Fruit fly (Drosophila melanogaster) whole organism, embryonic: ENCODE measurements around the gene Notum.

Experiments used
- Adf1 ChIP-seq: fragments of 200-800 bp; sonication (Bioruptor generic); IDR thresholded peaks from 2 replicates; pipeline ENCODE4 v1.3.6; 2022; ENCODE audit warnings: missing biosample characterization, missing genetic modification characterization
- Bteb2 ChIP-seq: fragments of 200-800 bp; sonication (Bioruptor generic); optimal IDR thresholded peaks from 2 replicates; lab custom pipeline; 2016; ENCODE audit warnings: missing biosample characterization, missing genetic modification characterization
- CG10654 ChIP-seq: fragments of 200-800 bp; sonication (Bioruptor generic); optimal IDR thresholded peaks from 2 replicates; lab custom pipeline; 2016; ENCODE audit warnings: missing biosample characterization, missing genetic modification characterization
- CG11696 ChIP-seq: fragments of 200-800 bp; sonication (Bioruptor generic); IDR thresholded peaks from 2 replicates; pipeline ENCODE4 v1.3.6; 2022; ENCODE audit warnings: missing biosample characterization, missing genetic modification characterization
- CG12104 ChIP-seq: fragments of 200-800 bp; sonication (Bioruptor generic); optimal IDR thresholded peaks from 3 replicates; lab custom pipeline; 2016; ENCODE audit warnings: missing biosample characterization, missing genetic modification characterization
- CG12236 ChIP-seq: fragments of 200-800 bp; sonication (Bioruptor generic); optimal IDR thresholded peaks from 2 replicates; lab custom pipeline; 2016; ENCODE audit warnings: missing biosample characterization, missing genetic modification characterization
- CG13624 ChIP-seq: fragments of 200-800 bp; sonication (Bioruptor generic); optimal IDR thresholded peaks from 2 replicates; lab custom pipeline; 2016; ENCODE audit warnings: missing biosample characterization, missing genetic modification characterization
- CG14860 ChIP-seq: fragments of 200-800 bp; sonication (Bioruptor generic); IDR thresholded peaks from 3 replicates; pipeline ENCODE4 v1.3.6; 2022; ENCODE audit warnings: missing biosample characterization, missing genetic modification characterization; ENCODE audit not compliant: partially characterized antibody
- CG15479 ChIP-seq: fragments of 200-800 bp; sonication (Bioruptor generic); optimal IDR thresholded peaks from 3 replicates; lab custom pipeline; 2019; ENCODE audit warnings: missing biosample characterization, mild to moderate bottlenecking, missing genetic modification characterization, moderate library complexity
- CG1647 ChIP-seq: fragments of 200-800 bp; sonication (Bioruptor generic); optimal IDR thresholded peaks from 3 replicates; lab custom pipeline; 2016; ENCODE audit warnings: missing biosample characterization, missing genetic modification characterization
- CG16815 ChIP-seq: fragments of 200-800 bp; sonication (Bioruptor generic); optimal IDR thresholded peaks from 3 replicates; lab custom pipeline; 2017; ENCODE audit warnings: missing biosample characterization, mild to moderate bottlenecking, missing genetic modification characterization
- CG17361 ChIP-seq: fragments of 200-800 bp; sonication (Bioruptor generic); IDR thresholded peaks from 3 replicates; pipeline ENCODE4 v1.3.6; 2022; ENCODE audit warnings: missing biosample characterization, missing genetic modification characterization
- CG2875 ChIP-seq: fragments of 200-800 bp; sonication (Bioruptor generic); optimal IDR thresholded peaks from 2 replicates; lab custom pipeline; 2017; ENCODE audit warnings: missing biosample characterization, mild to moderate bottlenecking, missing genetic modification characterization, missing genetic modification reagents
- CG30403 ChIP-seq: fragments of 200-800 bp; sonication (Bioruptor generic); optimal IDR thresholded peaks from 3 replicates; lab custom pipeline; 2016; ENCODE audit warnings: missing biosample characterization, missing genetic modification characterization
- CG31388 ChIP-seq: fragments of 200-800 bp; sonication (Bioruptor generic); optimal IDR thresholded peaks from 2 replicates; lab custom pipeline; 2016; ENCODE audit warnings: missing biosample characterization, missing genetic modification characterization
- CG43689 ChIP-seq: fragments of 200-800 bp; sonication (Bioruptor generic); IDR thresholded peaks from 2 replicates; pipeline ENCODE4 v1.3.6; 2022; ENCODE audit warnings: missing biosample characterization, missing genetic modification characterization
- CG7271 ChIP-seq: fragments of 200-800 bp; sonication (Bioruptor generic); optimal IDR thresholded peaks from 2 replicates; lab custom pipeline; 2018; ENCODE audit warnings: missing biosample characterization, mild to moderate bottlenecking, missing genetic modification characterization, moderate library complexity
- CG7963 ChIP-seq: fragments of 200-800 bp; sonication (Bioruptor generic); IDR thresholded peaks from 3 replicates; pipeline ENCODE4 v1.3.6; 2022; ENCODE audit warnings: missing biosample characterization, missing genetic modification characterization; ENCODE audit not compliant: partially characterized antibody
- CG9876 ChIP-seq: fragments of 200-800 bp; sonication (Bioruptor generic); optimal IDR thresholded peaks from 2 replicates; lab custom pipeline; 2016; ENCODE audit warnings: missing biosample characterization, missing genetic modification characterization
- CHES-1-like ChIP-seq: fragments of 200-800 bp; sonication (Bioruptor generic); optimal IDR thresholded peaks from 2 replicates; lab custom pipeline; 2016; ENCODE audit warnings: missing biosample characterization, missing genetic modification characterization
- CkIIα-i1 ChIP-seq: fragments of 200-800 bp; sonication (Bioruptor generic); IDR thresholded peaks from 2 replicates; pipeline ENCODE4 v1.3.6; 2022; ENCODE audit warnings: missing biosample characterization, missing genetic modification characterization
- Drgx ChIP-seq: fragments of 200-800 bp; sonication (Bioruptor generic); IDR thresholded peaks from 2 replicates; pipeline ENCODE4 v1.3.6; 2022; ENCODE audit warnings: missing biosample characterization, missing genetic modification characterization
- Lim3 ChIP-seq: fragments of 200-800 bp; sonication (Bioruptor generic); IDR thresholded peaks from 2 replicates; pipeline ENCODE4 v1.3.6; 2022; ENCODE audit warnings: missing biosample characterization, missing genetic modification characterization
- Max ChIP-seq: fragments of 200-800 bp; sonication (Bioruptor generic); optimal IDR thresholded peaks from 2 replicates; lab custom pipeline; 2016; ENCODE audit warnings: missing biosample characterization, mild to moderate bottlenecking, missing genetic modification characterization
- Nf-YB ChIP-seq: fragments of 200-800 bp; sonication (Bioruptor generic); optimal IDR thresholded peaks from 3 replicates; lab custom pipeline; 2019; ENCODE audit warnings: missing biosample characterization, mild to moderate bottlenecking, missing genetic modification characterization, moderate library complexity
- Oaz ChIP-seq: fragments of 200-800 bp; sonication (Bioruptor generic); IDR thresholded peaks from 2 replicates; pipeline ENCODE4 v1.3.6; 2022; ENCODE audit warnings: missing biosample characterization, missing genetic modification characterization
- Pdp1 ChIP-seq, 2 experiments: fragments of 200-800 bp; sonication (Bioruptor generic); optimal IDR thresholded peaks; 3 replicates each; lab custom pipeline; 2016; ENCODE audit warnings: missing biosample characterization in 2 of 2, missing genetic modification characterization in 2 of 2, mild to moderate bottlenecking in 1 of 2, moderate library complexity in 1 of 2
- Rfx ChIP-seq: fragments of 200-800 bp; sonication (Bioruptor generic); IDR thresholded peaks from 2 replicates; pipeline ENCODE4 v1.3.6; 2022; ENCODE audit warnings: missing biosample characterization, missing genetic modification characterization
- Sox102F ChIP-seq: fragments of 200-800 bp; sonication (Bioruptor generic); optimal IDR thresholded peaks from 2 replicates; lab custom pipeline; 2018; ENCODE audit warnings: missing biosample characterization, mild to moderate bottlenecking, missing genetic modification characterization, moderate library complexity
- Spps ChIP-seq: fragments of 200-800 bp; sonication (Bioruptor generic); optimal IDR thresholded peaks from 2 replicates; lab custom pipeline; 2018; ENCODE audit warnings: missing biosample characterization, mild to moderate bottlenecking, missing genetic modification characterization
- Sry-β ChIP-seq: fragments of 200-800 bp; sonication (Bioruptor generic); optimal IDR thresholded peaks from 2 replicates; lab custom pipeline; 2018; ENCODE audit warnings: missing biosample characterization, mild to moderate bottlenecking, missing genetic modification characterization, moderate library complexity
- TFAM ChIP-seq: fragments of 200-800 bp; sonication (Bioruptor generic); optimal IDR thresholded peaks from 2 replicates; lab custom pipeline; 2017; ENCODE audit warnings: missing biosample characterization, missing genetic modification characterization, inconsistent platforms
- Usf ChIP-seq: fragments of 200-800 bp; sonication (Bioruptor generic); optimal IDR thresholded peaks from 2 replicates; lab custom pipeline; 2017; ENCODE audit warnings: missing genotype, missing biosample characterization, missing genetic modification characterization
- bigmax ChIP-seq: fragments of 200-800 bp; sonication (Bioruptor generic); optimal IDR thresholded peaks from 2 replicates; lab custom pipeline; 2018; ENCODE audit warnings: missing biosample characterization, mild to moderate bottlenecking, missing genetic modification characterization
- da ChIP-seq: fragments of 200-800 bp; sonication (Bioruptor generic); optimal IDR thresholded peaks from 2 replicates; lab custom pipeline; 2016; ENCODE audit warnings: missing biosample characterization, missing genetic modification characterization
- dpn ChIP-seq, 2 experiments: fragments of 200-800 bp; sonication (Bioruptor generic); optimal IDR thresholded peaks; 3 replicates each; lab custom pipeline; 2016; ENCODE audit warnings: missing biosample characterization in 2 of 2, missing genetic modification characterization in 2 of 2
- emc ChIP-seq: fragments of 200-800 bp; sonication (Bioruptor generic); optimal IDR thresholded peaks from 2 replicates; lab custom pipeline; 2016; ENCODE audit warnings: missing biosample characterization, missing genetic modification characterization
- en ChIP-seq: fragments of 200-800 bp; sonication (Bioruptor generic); optimal IDR thresholded peaks from 2 replicates; lab custom pipeline; 2016; ENCODE audit warnings: missing biosample characterization, missing genetic modification characterization
- fd96Cb ChIP-seq: fragments of 200-800 bp; sonication (Bioruptor generic); optimal IDR thresholded peaks from 2 replicates; lab custom pipeline; 2018; ENCODE audit warnings: missing biosample characterization, mild to moderate bottlenecking, missing genetic modification characterization, moderate library complexity
- lmd ChIP-seq: fragments of 200-800 bp; sonication (Bioruptor generic); IDR thresholded peaks from 2 replicates; pipeline ENCODE4 v1.3.6; 2022; ENCODE audit warnings: missing biosample characterization, missing genetic modification characterization
- nmo ChIP-seq: fragments of 200-800 bp; sonication (Bioruptor generic); optimal IDR thresholded peaks from 2 replicates; lab custom pipeline; 2018; ENCODE audit warnings: missing biosample characterization, mild to moderate bottlenecking, missing genetic modification characterization, moderate library complexity
- pfk ChIP-seq: fragments of 200-800 bp; sonication (Bioruptor generic); optimal IDR thresholded peaks from 2 replicates; lab custom pipeline; 2018; ENCODE audit warnings: missing biosample characterization, mild to moderate bottlenecking, missing genetic modification characterization, moderate library complexity
- tna ChIP-seq: fragments of 200-800 bp; sonication (Bioruptor generic); IDR thresholded peaks from 2 replicates; pipeline ENCODE4 v1.3.6; 2022; ENCODE audit warnings: missing biosample characterization, missing genetic modification characterization; ENCODE audit not compliant: partially characterized antibody
- trh ChIP-seq: fragments of 200-800 bp; sonication (Bioruptor generic); optimal IDR thresholded peaks from 2 replicates; lab custom pipeline; 2016; ENCODE audit warnings: missing biosample characterization, missing genetic modification characterization
- ttk ChIP-seq: fragments of 200-800 bp; sonication (Bioruptor generic); IDR thresholded peaks from 2 replicates; pipeline ENCODE4 v2.1.2; 2022; ENCODE audit warnings: missing biosample characterization, missing genetic modification characterization
- vnd ChIP-seq: fragments of 200-800 bp; sonication (Bioruptor generic); IDR thresholded peaks from 3 replicates; pipeline ENCODE4 v1.3.6; 2022; ENCODE audit warnings: missing biosample characterization, missing genetic modification characterization; ENCODE audit not compliant: partially characterized antibody
- vvl ChIP-seq: fragments of 200-800 bp; sonication (Bioruptor generic); IDR thresholded peaks from 2 replicates; pipeline ENCODE4 v1.3.6; 2022; ENCODE audit warnings: missing biosample characterization, missing genetic modification characterization
- wdn ChIP-seq: fragments of 200-800 bp; sonication (Bioruptor generic); IDR thresholded peaks from 2 replicates; pipeline ENCODE4 v1.3.6; 2022; ENCODE audit warnings: missing biosample characterization, missing genetic modification characterization
- zf30C ChIP-seq: fragments of 200-800 bp; sonication (Bioruptor generic); optimal IDR thresholded peaks from 3 replicates; lab custom pipeline; 2018; ENCODE audit warnings: missing biosample characterization, mild to moderate bottlenecking, missing genetic modification characterization
- zfh1 ChIP-seq: fragments of 200-800 bp; sonication (Bioruptor generic); IDR thresholded peaks from 3 replicates; pipeline ENCODE4 v1.3.6; 2022; ENCODE audit warnings: missing biosample characterization, missing genetic modification characterization

The Notum gene

dm6 chr3L:16045083-16045830, 22.0 kb downstream of the Notum start (continued):
- TF ChIP-seq wdn (GFP tag; lab: Robert Waterston, UW) (peak; percentile 53; the same call in 1 of the 2 replicates), Usf (GFP tag; lab: Kevin White, UChicago) (no peak), vnd (GFP tag; lab: Robert Waterston, UW) (no peak), zf30C (GFP tag; lab: Kevin White, UChicago) (peak; percentile 86), CG31388 (GFP tag; lab: Kevin White, UChicago) (peak; percentile 1), CG14860 (GFP tag; lab: Robert Waterston, UW) (no peak), CkIIα-i1 (no peak), Sox102F (peak; percentile 64), CHES-1-like (no peak), Max (GFP tag; lab: Kevin White, UChicago) (peak; percentile 30), Rfx (GFP tag; lab: Robert Waterston, UW) (peak; percentile 66), da (GFP tag; lab: Kevin White, UChicago) (no peak), CG15479 (GFP tag; lab: Kevin White, UChicago) (no peak), pfk (GFP tag; lab: Kevin White, UChicago) (no peak), CG13624 (GFP tag; lab: Kevin White, UChicago) (no peak), Oaz (GFP tag; lab: Robert Waterston, UW) (peak; percentile 41; the same call in 1 of the 2 replicates), fd96Cb (tag; lab: Kevin White, UChicago) (peak; percentile 51), trh (GFP tag; lab: Kevin White, UChicago) (no peak), CG1647 (no peak), CG12236 (GFP tag; lab: Kevin White, UChicago) (no peak), CG30403 (GFP tag; lab: Kevin White, UChicago) (peak; percentile 36), ttk (GFP tag; lab: Robert Waterston, UW) (peak; percentile 27; the same call in 1 of the 2 replicates), lmd (peak; percentile 36), Sry-β (no peak), CG16815 (GFP tag; lab: Kevin White, UChicago) (no peak), emc (GFP tag; lab: Kevin White, UChicago) (no peak), CG7271 (tag; lab: Kevin White, UChicago) (no peak), TFAM (GFP tag; lab: Kevin White, UChicago) (no peak), dpn (GFP tag; optimal IDR thresholded peaks at IDR 0.05; lab: Kevin White, UChicago) (peak in 1 of 2 experiments; percentile 34), CG43689 (GFP tag; lab: Robert Waterston, UW) (no peak), zfh1 (GFP tag; lab: Robert Waterston, UW) (peak; percentile 51; the same call in 2 of the 3 replicates), Bteb2 (GFP tag; lab: Kevin White, UChicago) (peak; percentile 16), Spps (no peak), en (GFP tag; lab: Kevin White, UChicago) (no peak), CG10654 (GFP tag; lab: Kevin White, UChicago) (no peak), Lim3 (GFP tag; lab: Robert Waterston, UW) (no peak), Adf1 (GFP tag; lab: Robert Waterston, UW) (no peak), CG7963 (no peak), Drgx (GFP tag; lab: Robert Waterston, UW) (no peak; the same call in 1 of the 2 replicates), CG2875 (no peak), Pdp1 (GFP tag; optimal IDR thresholded peaks at IDR 0.05; lab: Kevin White, UChicago) (peak in 1 of 2 experiments; percentile 14), CG17361 (GFP tag; lab: Robert Waterston, UW) (no peak; the same call in 1 of the 3 replicates), tna (GFP tag; lab: Robert Waterston, UW) (no peak), CG12104 (no peak), Nf-YB (GFP tag; lab: Kevin White, UChicago) (no peak), CG9876 (GFP tag; lab: Kevin White, UChicago) (no peak), bigmax (no peak), vvl (GFP tag; lab: Robert Waterston, UW) (peak; percentile 47), CG11696 (GFP tag; lab: Robert Waterston, UW) (peak; percentile 42; the same call in 1 of the 2 replicates), nmo (GFP tag; lab: Kevin White, UChicago) (peak; percentile 69)
